Worm (Caenorhabditis elegans) whole organism, L2 larva: ENCODE measurements around the gene srw-39.

Experiments
- C34F6.9 ChIP-seq: fragments of 150-350 bp; optimal IDR thresholded peaks from 2 replicates; lab custom pipeline; 2014; ENCODE audit warnings: missing biosample characterization, missing genetic modification characterization
- F13H6.1 ChIP-seq: sonication (generic microtip); optimal IDR thresholded peaks from 2 replicates; lab custom pipeline; 2016; ENCODE audit warnings: missing genetic modification characterization, missing compliant biosample characterization
- R02D3.7 ChIP-seq: fragments of 150-350 bp; optimal IDR thresholded peaks from 2 replicates; lab custom pipeline; 2014; ENCODE audit warnings: missing biosample characterization, missing genetic modification characterization
- Y55F3AM.14 ChIP-seq: fragments of 200-800 bp; sonication (Bioruptor generic); optimal IDR thresholded peaks from 2 replicates; lab custom pipeline; 2018; ENCODE audit warnings: mild to moderate bottlenecking, missing genetic modification characterization, missing compliant biosample characterization
- ZK546.5 ChIP-seq: sonication (generic microtip); optimal IDR thresholded peaks from 2 replicates; lab custom pipeline; 2017; ENCODE audit warnings: missing biosample characterization, missing genetic modification characterization
- alr-1 ChIP-seq: fragments of 150-350 bp; optimal IDR thresholded peaks from 2 replicates; lab custom pipeline; 2014; ENCODE audit warnings: missing biosample characterization, missing genetic modification characterization
- aly-2 ChIP-seq: fragments of 150-350 bp; optimal IDR thresholded peaks from 2 replicates; lab custom pipeline; 2014; ENCODE audit warnings: missing biosample characterization, missing genetic modification characterization
- ama-1 ChIP-seq: fragments of 150-350 bp; optimal IDR thresholded peaks from 2 replicates; lab custom pipeline; 2018; ENCODE audit warnings: inconsistent platforms
- ceh-16 ChIP-seq: fragments of 150-350 bp; optimal IDR thresholded peaks from 2 replicates; lab custom pipeline; 2014; ENCODE audit warnings: missing biosample characterization, missing genetic modification characterization
- ceh-82 ChIP-seq: fragments of 150-350 bp; optimal IDR thresholded peaks from 2 replicates; lab custom pipeline; 2014; ENCODE audit warnings: missing biosample characterization, missing genetic modification characterization
- crh-2 ChIP-seq: sonication (generic microtip); optimal IDR thresholded peaks from 2 replicates; lab custom pipeline; 2017; ENCODE audit warnings: missing biosample characterization, missing genetic modification characterization
- dmd-4 ChIP-seq: sonication (generic microtip); optimal IDR thresholded peaks from 2 replicates; lab custom pipeline; 2017; ENCODE audit warnings: missing biosample characterization, missing genetic modification characterization
- egl-27 ChIP-seq: sonication (generic microtip); optimal IDR thresholded peaks from 3 replicates; lab custom pipeline; 2017; ENCODE audit warnings: missing biosample characterization, missing genetic modification reagents, missing genetic modification characterization
- elt-1 ChIP-seq: fragments of 150-350 bp; optimal IDR thresholded peaks from 2 replicates; lab custom pipeline; 2014; ENCODE audit warnings: missing biosample characterization, missing genetic modification characterization
- elt-3 ChIP-seq: sonication (generic microtip); optimal IDR thresholded peaks from 2 replicates; lab custom pipeline; 2017; ENCODE audit warnings: missing biosample characterization, missing genetic modification characterization
- fos-1 ChIP-seq: fragments of 150-350 bp; optimal IDR thresholded peaks from 2 replicates; lab custom pipeline; 2014; ENCODE audit warnings: missing biosample characterization, missing genetic modification characterization
- gmeb-1 ChIP-seq: fragments of 150-350 bp; optimal IDR thresholded peaks from 2 replicates; lab custom pipeline; 2014; ENCODE audit warnings: missing biosample characterization, missing genetic modification characterization
- lin-11 ChIP-seq: fragments of 150-350 bp; sonication (generic microtip); optimal IDR thresholded peaks from 2 replicates; lab custom pipeline; 2014; ENCODE audit warnings: missing biosample characterization, missing genetic modification characterization, inconsistent platforms, mixed read lengths
- lin-39 ChIP-seq: fragments of 150-350 bp; optimal IDR thresholded peaks from 2 replicates; lab custom pipeline; 2014; ENCODE audit warnings: missing biosample characterization, missing genetic modification reagents, missing genetic modification characterization
- lsy-2 ChIP-seq, 2 experiments: fragments of 150-350 bp in 1 of 2; sonication (generic microtip) in 1 of 2; optimal IDR thresholded peaks; 2 replicates each; lab custom pipeline; 2014 to 2017; ENCODE audit warnings: missing biosample characterization in 2 of 2, missing genetic modification characterization in 2 of 2
- mab-5 ChIP-seq: fragments of 150-350 bp; optimal IDR thresholded peaks from 2 replicates; lab custom pipeline; 2014; ENCODE audit warnings: missing biosample characterization, missing genetic modification characterization
- mbf-1 ChIP-seq: sonication (generic microtip); optimal IDR thresholded peaks from 2 replicates; lab custom pipeline; 2017; ENCODE audit warnings: missing biosample characterization, missing genetic modification characterization
- mdl-1 ChIP-seq, 2 experiments: fragments of 150-350 bp in 1 of 2; sonication (generic microtip) in 1 of 2; optimal IDR thresholded peaks; 2 replicates each; lab custom pipeline; 2017; ENCODE audit warnings: missing biosample characterization in 2 of 2, missing genetic modification characterization in 2 of 2
- nhr-10 ChIP-seq: sonication (generic microtip); optimal IDR thresholded peaks from 2 replicates; lab custom pipeline; 2017; ENCODE audit warnings: missing biosample characterization, missing genetic modification characterization
- nhr-11 ChIP-seq: fragments of 150-350 bp; optimal IDR thresholded peaks from 2 replicates; lab custom pipeline; 2014; ENCODE audit warnings: missing biosample characterization, missing genetic modification characterization
- nhr-12 ChIP-seq: fragments of 150-350 bp; optimal IDR thresholded peaks from 2 replicates; lab custom pipeline; 2014; ENCODE audit warnings: missing biosample characterization, missing genetic modification characterization
- nhr-129 ChIP-seq: fragments of 150-350 bp; optimal IDR thresholded peaks from 2 replicates; lab custom pipeline; 2014; ENCODE audit warnings: missing biosample characterization, missing genetic modification characterization
- nhr-21 ChIP-seq: fragments of 150-350 bp; optimal IDR thresholded peaks from 2 replicates; lab custom pipeline; 2014; ENCODE audit warnings: missing biosample characterization, missing genetic modification characterization
- nhr-23 ChIP-seq: fragments of 150-350 bp; optimal IDR thresholded peaks from 2 replicates; lab custom pipeline; 2014; ENCODE audit warnings: missing biosample characterization, missing genetic modification reagents, missing genetic modification characterization
- nhr-237 ChIP-seq: fragments of 150-350 bp; optimal IDR thresholded peaks from 2 replicates; lab custom pipeline; 2014; ENCODE audit warnings: missing biosample characterization, missing genetic modification characterization
- nhr-25 ChIP-seq: fragments of 150-350 bp; sonication (generic microtip); optimal IDR thresholded peaks from 3 replicates; lab custom pipeline; 2014; ENCODE audit warnings: missing biosample characterization, missing genetic modification characterization
- nhr-6 ChIP-seq: fragments of 150-350 bp; optimal IDR thresholded peaks from 2 replicates; lab custom pipeline; 2014; ENCODE audit warnings: missing biosample characterization, missing genetic modification characterization
- peb-1 ChIP-seq: fragments of 150-350 bp; optimal IDR thresholded peaks from 2 replicates; lab custom pipeline; 2014; ENCODE audit warnings: missing biosample characterization, missing genetic modification characterization
- sma-3 ChIP-seq: sonication (generic microtip); optimal IDR thresholded peaks from 2 replicates; lab custom pipeline; 2016; ENCODE audit warnings: missing genetic modification reagents, missing genetic modification characterization, missing compliant biosample characterization
- snpc-4 ChIP-seq: fragments of 150-350 bp; optimal IDR thresholded peaks from 2 replicates; lab custom pipeline; 2014; ENCODE audit warnings: missing biosample characterization, missing genetic modification characterization
- unc-39 ChIP-seq: fragments of 150-350 bp; optimal IDR thresholded peaks from 2 replicates; lab custom pipeline; 2014; ENCODE audit warnings: missing biosample characterization, missing genetic modification characterization
- unc-62 ChIP-seq: fragments of 150-350 bp; optimal IDR thresholded peaks from 2 replicates; lab custom pipeline; 2014; ENCODE audit warnings: missing biosample characterization, missing genetic modification reagents, missing genetic modification characterization
- zag-1 ChIP-seq: fragments of 150-350 bp; optimal IDR thresholded peaks from 2 replicates; lab custom pipeline; 2014; ENCODE audit warnings: missing biosample characterization, missing genetic modification characterization
- ztf-1 ChIP-seq: fragments of 200-800 bp; sonication (Bioruptor generic); conservative IDR thresholded peaks from 2 replicates; pipeline ENCODE4 v1.3.6; 2022; ENCODE audit warnings: missing genetic modification characterization, missing compliant biosample characterization
- ztf-4 ChIP-seq: fragments of 150-350 bp; optimal IDR thresholded peaks from 2 replicates; lab custom pipeline; 2014; ENCODE audit warnings: missing biosample characterization, missing genetic modification characterization

The srw-39 gene

DNA sequence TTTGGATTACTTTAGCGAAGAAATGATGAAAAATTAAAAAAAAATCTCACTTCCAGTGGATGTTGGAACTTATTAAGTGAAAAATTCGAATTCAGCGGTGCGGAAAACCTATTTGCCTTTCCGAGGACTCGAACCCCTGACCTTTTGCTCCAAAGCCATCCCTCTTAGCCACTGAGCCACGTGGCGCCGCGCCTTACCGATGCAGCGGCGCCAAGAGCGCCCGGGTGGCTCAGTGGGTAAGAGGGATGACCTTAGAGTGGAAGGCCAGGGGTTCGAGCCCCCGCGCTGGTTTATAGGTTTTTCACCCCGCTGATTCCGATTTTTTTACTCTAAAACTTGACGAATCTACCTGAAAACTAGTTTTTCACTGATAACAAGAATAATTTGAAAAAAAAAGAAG is 44.3 kb downstream of the srw-39 start:
- no peak for TF ChIP-seq egl-27
- no peak for TF ChIP-seq F13H6.1 (tag; lab: Kevin White, UChicago)
- TF ChIP-seq nhr-12: no peak
- TF ChIP-seq elt-1: no peak
- no peak for TF ChIP-seq nhr-6 (tag; lab: Kevin White, UChicago)
- TF ChIP-seq nhr-21 (tag; lab: Kevin White, UChicago): no peak
- no peak for TF ChIP-seq mbf-1 (tag; lab: Kevin White, UChicago)
- TF ChIP-seq mab-5 (tag; lab: Kevin White, UChicago): no peak
- no peak for TF ChIP-seq unc-39 (tag; lab: Kevin White, UChicago)
- TF ChIP-seq mdl-1 (tag; optimal IDR thresholded peaks at IDR 0.05; lab: Kevin White, UChicago): no peak
- no peak for TF ChIP-seq gmeb-1 (tag; lab: Kevin White, UChicago)
- no peak for TF ChIP-seq ceh-16
- TF ChIP-seq R02D3.7 (tag; lab: Kevin White, UChicago): no peak
- no peak for TF ChIP-seq nhr-25 (tag; lab: Kevin White, UChicago)
- TF ChIP-seq nhr-23 (tag; lab: Kevin White, UChicago): no peak
- no peak for TF ChIP-seq ama-1
- no peak for TF ChIP-seq snpc-4 (tag; lab: Kevin White, UChicago)

DNA sequence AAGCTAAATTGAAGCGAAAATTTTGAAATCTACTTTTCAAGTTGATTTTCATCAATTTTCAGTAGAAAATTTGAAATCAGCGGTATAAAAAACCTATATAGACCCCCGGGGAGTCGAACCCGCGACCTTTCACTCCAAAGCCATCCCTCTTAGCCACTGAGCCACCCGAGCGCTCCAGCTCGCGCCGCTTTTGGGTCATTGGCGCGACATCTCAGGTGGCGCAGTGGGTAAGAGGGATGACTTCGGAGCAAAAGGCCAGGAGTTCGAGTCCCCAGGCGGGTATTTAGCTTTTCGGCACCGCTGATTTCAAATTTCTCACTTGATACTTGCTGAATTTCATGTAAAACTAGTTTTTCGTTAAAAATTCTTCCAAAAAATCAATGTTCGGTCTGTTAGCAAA is 45.2 kb downstream of the srw-39 start:
- TF ChIP-seq zag-1 (tag; lab: Kevin White, UChicago): no peak
- no peak for TF ChIP-seq dmd-4
- no peak for TF ChIP-seq elt-1
- TF ChIP-seq nhr-6 (tag; lab: Kevin White, UChicago): no peak
- no peak for TF ChIP-seq nhr-237 (tag; lab: Kevin White, UChicago)
- TF ChIP-seq ZK546.5 (tag; lab: Kevin White, UChicago): no peak
- no peak for TF ChIP-seq aly-2 (tag; lab: Kevin White, UChicago)
- TF ChIP-seq unc-39 (tag; lab: Kevin White, UChicago): no peak
- TF ChIP-seq crh-2 (tag; lab: Kevin White, UChicago): no peak
- TF ChIP-seq lin-11 (tag; lab: Kevin White, UChicago): no peak
- TF ChIP-seq C34F6.9: no peak
- TF ChIP-seq fos-1 (tag; lab: Kevin White, UChicago): no peak
- TF ChIP-seq ztf-1 (GFP tag; lab: Robert Waterston, UW): no peak
- no peak for TF ChIP-seq sma-3
- no peak for TF ChIP-seq ztf-4 (tag; lab: Kevin White, UChicago)
- TF ChIP-seq elt-3: no peak
- TF ChIP-seq, all 48 proteins: peak for 0

DNA sequence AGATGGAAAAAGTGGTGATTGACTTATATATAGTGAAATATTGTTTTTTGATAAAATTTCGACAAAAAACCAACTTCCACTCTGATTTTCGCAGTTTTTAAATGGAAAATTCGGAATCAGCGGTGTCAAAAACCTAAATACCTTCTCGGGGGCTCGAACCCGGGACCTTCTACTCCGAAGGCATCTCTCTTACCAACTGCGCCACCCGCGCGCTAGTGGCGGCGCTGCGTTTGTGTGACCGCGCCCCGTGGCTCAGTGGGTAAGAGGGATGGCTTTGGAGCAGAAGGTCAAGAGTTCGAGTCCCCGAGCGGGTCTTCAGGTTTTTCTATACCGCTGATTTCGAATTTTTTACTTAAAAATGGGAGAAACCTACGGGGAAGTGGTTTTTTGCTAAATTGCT is 46.7 kb downstream of the srw-39 start:
- no peak for TF ChIP-seq nhr-129 (tag; lab: Kevin White, UChicago)
- TF ChIP-seq sma-3: no peak
- TF ChIP-seq elt-3: no peak
- no peak for TF ChIP-seq nhr-25 (tag; lab: Kevin White, UChicago)
- TF ChIP-seq nhr-11 (tag; lab: Kevin White, UChicago): no peak
- no peak for TF ChIP-seq ceh-82 (tag; lab: Kevin White, UChicago)
- no peak for TF ChIP-seq F13H6.1 (tag; lab: Kevin White, UChicago)
- no peak for TF ChIP-seq nhr-10 (tag; lab: Kevin White, UChicago)
- no peak for TF ChIP-seq lin-39 (tag; lab: Kevin White, UChicago)
- no peak for TF ChIP-seq lsy-2 (tag; optimal IDR thresholded peaks at IDR 0.05; lab: Kevin White, UChicago)
- TF ChIP-seq mab-5 (tag; lab: Kevin White, UChicago): no peak
- TF ChIP-seq dmd-4: no peak
- TF ChIP-seq unc-62 (GFP tag; lab: Kevin White, UChicago): no peak
- no peak for TF ChIP-seq nhr-23 (tag; lab: Kevin White, UChicago)
- no peak for TF ChIP-seq ztf-4 (tag; lab: Kevin White, UChicago)
- no peak for TF ChIP-seq lin-11 (tag; lab: Kevin White, UChicago)
- no peak for TF ChIP-seq mdl-1 (tag; optimal IDR thresholded peaks at IDR 0.05; lab: Kevin White, UChicago)
- TF ChIP-seq gmeb-1 (tag; lab: Kevin White, UChicago): no peak
- no peak for TF ChIP-seq egl-27

DNA sequence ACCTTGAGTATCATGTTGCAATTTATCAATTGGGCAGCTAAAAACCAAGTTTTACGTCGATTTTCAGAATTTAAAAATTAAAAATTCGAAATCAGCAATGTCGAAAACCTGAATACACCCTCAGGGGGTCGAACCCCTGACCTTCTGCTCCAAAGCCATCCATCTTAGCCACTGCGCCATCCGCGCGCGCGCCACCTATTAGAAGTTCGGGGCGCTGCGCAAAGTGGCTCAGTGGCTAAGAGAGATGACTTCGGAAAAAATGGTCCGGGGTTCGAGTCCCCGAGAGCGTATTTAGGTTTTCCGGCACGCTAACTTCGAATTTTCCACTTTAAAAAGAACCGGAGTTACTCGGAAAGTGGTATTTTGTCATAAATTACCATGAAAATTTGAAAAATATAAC is 47.4 kb downstream of the srw-39 start:
- TF ChIP-seq peb-1 (tag; lab: Kevin White, UChicago): no peak
- TF ChIP-seq sma-3: no peak
- no peak for TF ChIP-seq Y55F3AM.14 (GFP tag; lab: Kevin White, UChicago)
- no peak for TF ChIP-seq alr-1 (tag; lab: Kevin White, UChicago)
- no peak for TF ChIP-seq ama-1
- no peak for TF ChIP-seq ztf-1 (GFP tag; lab: Robert Waterston, UW)
- no peak for TF ChIP-seq mdl-1 (tag; optimal IDR thresholded peaks at IDR 0.05; lab: Kevin White, UChicago)
- no peak for TF ChIP-seq C34F6.9
- no peak for TF ChIP-seq ceh-82 (tag; lab: Kevin White, UChicago)
- no peak for TF ChIP-seq aly-2 (tag; lab: Kevin White, UChicago)
- TF ChIP-seq nhr-129 (tag; lab: Kevin White, UChicago): no peak
- TF ChIP-seq ceh-16: no peak
- no peak for TF ChIP-seq nhr-21 (tag; lab: Kevin White, UChicago)
- no peak for TF ChIP-seq zag-1 (tag; lab: Kevin White, UChicago)
- TF ChIP-seq, all 48 proteins: peak for 0
